Worm (Caenorhabditis elegans) whole organism, mixed stage, embryonic: ENCODE measurements around the gene F26G1.2.

Experiments used
- ces-1 ChIP-seq: fragments of 150-350 bp; optimal IDR thresholded peaks from 2 replicates; lab custom pipeline; 2014; ENCODE audit warnings: missing biosample characterization, missing genetic modification reagents, missing genetic modification characterization
- nhr-76 ChIP-seq: sonication (generic microtip); optimal IDR thresholded peaks from 2 replicates; lab custom pipeline; 2017; ENCODE audit warnings: missing biosample characterization, missing genetic modification characterization

ce11 chrII:4726120-4726519, 36.8 kb upstream of the F26G1.2 start, which contains the start of gene F10G7.10:
- TF ChIP-seq ces-1, result no peak
- no peak for TF ChIP-seq nhr-76 (tag; lab: Kevin White, UChicago)
